Fruit fly (Drosophila melanogaster) whole organism, wandering third instar larva: ENCODE results near the gene CG31099.
A peak's percentile ranks its signal among the peaks of the same experiment; 100 is the strongest.

Source experiments
- Abd-B ChIP-seq: fragments of >200 bp; optimal IDR thresholded peaks from 2 replicates; lab custom pipeline; 2017; ENCODE audit warnings: missing biosample characterization, missing genetic modification characterization
- HLH106 ChIP-seq: fragments of 200-800 bp; optimal IDR thresholded peaks from 3 replicates; lab custom pipeline; 2019; ENCODE audit warnings: missing biosample characterization, mild to moderate bottlenecking, missing genetic modification characterization, moderate library complexity
- Hr78 ChIP-seq: fragments of >200 bp; optimal IDR thresholded peaks from 2 replicates; lab custom pipeline; 2017; ENCODE audit warnings: missing biosample characterization, missing genetic modification characterization
- Mio ChIP-seq: sonication (Bioruptor generic); optimal IDR thresholded peaks from 2 replicates; lab custom pipeline; 2016; ENCODE audit warnings: missing biosample characterization, missing genetic modification characterization
- Rel ChIP-seq, 2 experiments: fragments of 200-800 bp; sonication (Bioruptor generic) in 1 of 2; optimal IDR thresholded peaks; 2 replicates in 1 of 2; 3 replicates in 1 of 2; lab custom pipeline; 2016 to 2019; ENCODE audit warnings: mild to moderate bottlenecking in 2 of 2, missing biosample characterization in 2 of 2, missing genetic modification characterization in 2 of 2, moderate library complexity in 1 of 2
- Sp1 ChIP-seq: fragments of 200-800 bp; sonication (Bioruptor generic); optimal IDR thresholded peaks from 3 replicates; lab custom pipeline; 2019; ENCODE audit warnings: missing biosample characterization, mild to moderate bottlenecking, missing genetic modification characterization, moderate library complexity
- dmrt93B ChIP-seq: fragments of 200-800 bp; sonication (Bioruptor generic); optimal IDR thresholded peaks from 2 replicates; lab custom pipeline; 2018; ENCODE audit warnings: missing biosample characterization, mild to moderate bottlenecking, missing genetic modification characterization
- ey ChIP-seq: fragments of 200-800 bp; sonication (Bioruptor generic); optimal IDR thresholded peaks from 2 replicates; lab custom pipeline; 2016; ENCODE audit warnings: missing biosample characterization, missing genetic modification characterization
- psq ChIP-seq: fragments of 200-800 bp; sonication (Bioruptor generic); optimal IDR thresholded peaks from 3 replicates; lab custom pipeline; 2017; ENCODE audit warnings: missing biosample characterization, mild to moderate bottlenecking, missing genetic modification characterization, moderate library complexity
- sage ChIP-seq: fragments of 200-800 bp; sonication (Bioruptor generic); optimal IDR thresholded peaks from 2 replicates; lab custom pipeline; 2016; ENCODE audit warnings: missing biosample characterization, mild to moderate bottlenecking, missing genetic modification characterization
- usp ChIP-seq: fragments of >200 bp; optimal IDR thresholded peaks from 2 replicates; lab custom pipeline; 2017; ENCODE audit warnings: missing biosample characterization, missing genetic modification characterization

dm6 chr3R:25295320-25296020, 15.3 kb downstream of the CG31099 start, which contains the start of gene CG31102:
- TF ChIP-seq Sp1 (GFP tag; lab: Kevin White, UChicago) (no peak), Mio (GFP tag; lab: Kevin White, UChicago) (no peak), psq (GFP tag; lab: Kevin White, UChicago) (no peak), ey (GFP tag; lab: Kevin White, UChicago) (no peak), sage (GFP tag; lab: Kevin White, UChicago) (peak; percentile 7), Rel (GFP tag; optimal IDR thresholded peaks at IDR 0.05; lab: Kevin White, UChicago) (no peak), Rel (tag; optimal IDR thresholded peaks at IDR 0.05; lab: Kevin White, UChicago) (peak; percentile 84), HLH106 (tag; lab: Kevin White, UChicago) (no peak), Hr78 (GFP tag; lab: Kevin White, UChicago) (no peak), Abd-B (no peak), dmrt93B (GFP tag; lab: Kevin White, UChicago) (no peak), usp (GFP tag; lab: Kevin White, UChicago) (no peak)
